Worm (Caenorhabditis elegans) whole organism, L3 larva: ENCODE measurements around the gene acl-2.

Experiments used
- R02D3.7 ChIP-seq: fragments of 150-350 bp; optimal IDR thresholded peaks from 2 replicates; lab custom pipeline; 2014; ENCODE audit warnings: missing biosample characterization, missing genetic modification characterization
- ZK546.5 ChIP-seq: sonication (generic microtip); optimal IDR thresholded peaks from 2 replicates; lab custom pipeline; 2017; ENCODE audit warnings: missing biosample characterization, missing genetic modification characterization
- aly-2 ChIP-seq: fragments of 150-350 bp; optimal IDR thresholded peaks from 2 replicates; lab custom pipeline; 2014; ENCODE audit warnings: missing biosample characterization, missing genetic modification characterization
- ceh-16 ChIP-seq: sonication (generic microtip); optimal IDR thresholded peaks from 2 replicates; lab custom pipeline; 2017; ENCODE audit warnings: missing biosample characterization, missing genetic modification characterization
- ceh-28 ChIP-seq: fragments of 150-350 bp; optimal IDR thresholded peaks from 2 replicates; lab custom pipeline; 2014; ENCODE audit warnings: missing biosample characterization, missing genetic modification reagents, missing genetic modification characterization
- ceh-82 ChIP-seq: fragments of 150-350 bp; optimal IDR thresholded peaks from 2 replicates; lab custom pipeline; 2014; ENCODE audit warnings: missing biosample characterization, missing genetic modification characterization
- ceh-9 ChIP-seq: sonication (generic microtip); optimal IDR thresholded peaks from 2 replicates; lab custom pipeline; 2018; ENCODE audit warnings: missing biosample characterization, missing genetic modification characterization
- daf-12 ChIP-seq: fragments of 150-350 bp; optimal IDR thresholded peaks from 2 replicates; lab custom pipeline; 2014; ENCODE audit warnings: missing biosample characterization, missing genetic modification reagents, missing genetic modification characterization
- egl-27 ChIP-seq: sonication (generic microtip); optimal IDR thresholded peaks from 4 replicates; lab custom pipeline; 2017; ENCODE audit warnings: missing biosample characterization, missing genetic modification reagents, missing genetic modification characterization
- egl-5 ChIP-seq: fragments of 150-350 bp; optimal IDR thresholded peaks from 2 replicates; lab custom pipeline; 2017; ENCODE audit warnings: missing biosample characterization, missing genetic modification reagents, missing genetic modification characterization, inconsistent platforms
- elt-1 ChIP-seq: fragments of 150-350 bp; optimal IDR thresholded peaks from 2 replicates; lab custom pipeline; 2014; ENCODE audit warnings: missing biosample characterization, missing genetic modification characterization
- elt-2 ChIP-seq: sonication (generic microtip); optimal IDR thresholded peaks from 2 replicates; lab custom pipeline; 2016; ENCODE audit warnings: missing genetic modification reagents, mild to moderate bottlenecking, missing genetic modification characterization, missing compliant biosample characterization
- elt-3 ChIP-seq, 3 experiments: fragments of 150-350 bp in 1 of 3; sonication (generic microtip) in 2 of 3; optimal IDR thresholded peaks; 2 replicates in 2 of 3; 4 replicates in 1 of 3; lab custom pipeline; 2014 to 2017; ENCODE audit warnings: missing biosample characterization in 3 of 3, missing genetic modification characterization in 3 of 3
- eor-1 ChIP-seq, 2 experiments: fragments of 150-350 bp; optimal IDR thresholded peaks; 2 replicates each; lab custom pipeline; 2014 to 2018; ENCODE audit warnings: missing biosample characterization in 2 of 2, missing genetic modification characterization in 2 of 2
- fkh-10 ChIP-seq: sonication (generic microtip); optimal IDR thresholded peaks from 2 replicates; lab custom pipeline; 2017; ENCODE audit warnings: missing biosample characterization, missing genetic modification reagents, missing genetic modification characterization
- fkh-2 ChIP-seq: fragments of 150-350 bp; optimal IDR thresholded peaks from 2 replicates; lab custom pipeline; 2014; ENCODE audit warnings: missing biosample characterization, missing genetic modification reagents, missing genetic modification characterization
- fos-1 ChIP-seq: fragments of 150-350 bp; optimal IDR thresholded peaks from 2 replicates; lab custom pipeline; 2014; ENCODE audit warnings: missing biosample characterization, missing genetic modification characterization
- hmg-11 ChIP-seq: sonication (generic microtip); optimal IDR thresholded peaks from 2 replicates; lab custom pipeline; 2016; ENCODE audit warnings: missing genetic modification characterization, missing compliant biosample characterization
- jun-1 ChIP-seq: fragments of 150-350 bp; optimal IDR thresholded peaks from 2 replicates; lab custom pipeline; 2014; ENCODE audit warnings: missing biosample characterization, missing genetic modification reagents, missing genetic modification characterization
- lin-15B ChIP-seq: fragments of 150-350 bp; optimal IDR thresholded peaks from 2 replicates; lab custom pipeline; 2014; ENCODE audit warnings: missing biosample characterization, missing genetic modification characterization
- lin-39 ChIP-seq: fragments of 150-350 bp; optimal IDR thresholded peaks from 2 replicates; lab custom pipeline; 2018; ENCODE audit warnings: missing biosample characterization, missing genetic modification reagents, missing genetic modification characterization
- lsy-12 ChIP-seq: sonication (generic microtip); optimal IDR thresholded peaks from 2 replicates; lab custom pipeline; 2016; ENCODE audit warnings: mild to moderate bottlenecking, missing genetic modification characterization, missing compliant biosample characterization
- mdl-1 ChIP-seq: fragments of 150-350 bp; optimal IDR thresholded peaks from 2 replicates; lab custom pipeline; 2014; ENCODE audit warnings: missing biosample characterization, missing genetic modification characterization
- mml-1 ChIP-seq: fragments of 150-350 bp; sonication (generic microtip); optimal IDR thresholded peaks from 3 replicates; lab custom pipeline; 2014; ENCODE audit warnings: missing biosample characterization, missing genetic modification characterization
- nhr-12 ChIP-seq: fragments of 150-350 bp; optimal IDR thresholded peaks from 2 replicates; lab custom pipeline; 2014; ENCODE audit warnings: missing biosample characterization, missing genetic modification characterization
- nhr-23 ChIP-seq: fragments of 150-350 bp; optimal IDR thresholded peaks from 2 replicates; lab custom pipeline; 2014; ENCODE audit warnings: missing biosample characterization, missing genetic modification reagents, missing genetic modification characterization
- nhr-237 ChIP-seq: fragments of 150-350 bp; optimal IDR thresholded peaks from 2 replicates; lab custom pipeline; 2014; ENCODE audit warnings: missing biosample characterization, missing genetic modification characterization
- nhr-25 ChIP-seq: sonication (generic microtip); optimal IDR thresholded peaks from 2 replicates; lab custom pipeline; 2017; ENCODE audit warnings: missing biosample characterization, missing genetic modification characterization
- nhr-28 ChIP-seq: fragments of 150-350 bp; optimal IDR thresholded peaks from 2 replicates; lab custom pipeline; 2014; ENCODE audit warnings: missing biosample characterization, missing genetic modification characterization
- nhr-43 ChIP-seq: sonication (generic microtip); optimal IDR thresholded peaks from 2 replicates; lab custom pipeline; 2016; ENCODE audit warnings: mild to moderate bottlenecking, missing genetic modification characterization, missing compliant biosample characterization; ENCODE audit not compliant: poor library complexity, severe bottlenecking
- nhr-67 ChIP-seq: fragments of 150-350 bp; optimal IDR thresholded peaks from 2 replicates; lab custom pipeline; 2014; ENCODE audit warnings: missing biosample characterization, missing genetic modification characterization
- nhr-76 ChIP-seq: fragments of 150-350 bp; sonication (generic microtip); optimal IDR thresholded peaks from 5 replicates; lab custom pipeline; 2014; ENCODE audit warnings: missing biosample characterization, missing genetic modification characterization
- nhr-77 ChIP-seq: fragments of 150-350 bp; optimal IDR thresholded peaks from 2 replicates; lab custom pipeline; 2014; ENCODE audit warnings: missing biosample characterization, missing genetic modification characterization
- pha-4 ChIP-seq: fragments of 150-350 bp; optimal IDR thresholded peaks from 2 replicates; lab custom pipeline; 2014; ENCODE audit warnings: missing biosample characterization, missing genetic modification reagents, missing genetic modification characterization
- pqm-1 ChIP-seq: fragments of 150-350 bp; optimal IDR thresholded peaks from 2 replicates; lab custom pipeline; 2017; ENCODE audit warnings: missing biosample characterization, missing genetic modification characterization, inconsistent platforms
- sea-2 ChIP-seq: fragments of 150-350 bp; sonication (generic microtip); optimal IDR thresholded peaks from 4 replicates; lab custom pipeline; 2014; ENCODE audit warnings: missing biosample characterization, missing genetic modification reagents, missing genetic modification characterization
- snpc-4 ChIP-seq: fragments of 150-350 bp; optimal IDR thresholded peaks from 2 replicates; lab custom pipeline; 2014; ENCODE audit warnings: missing biosample characterization, missing genetic modification characterization
- tbx-2 ChIP-seq: sonication (generic microtip); optimal IDR thresholded peaks from 2 replicates; lab custom pipeline; 2016; ENCODE audit warnings: mild to moderate bottlenecking, missing genetic modification characterization, missing compliant biosample characterization
- unc-39 ChIP-seq: sonication (generic microtip); optimal IDR thresholded peaks from 4 replicates; lab custom pipeline; 2017; ENCODE audit warnings: missing biosample characterization, missing genetic modification characterization
- unc-62 ChIP-seq: fragments of 150-350 bp; sonication (generic microtip); optimal IDR thresholded peaks from 4 replicates; lab custom pipeline; 2014; ENCODE audit warnings: missing biosample characterization, missing genetic modification reagents, missing genetic modification characterization
- zag-1 ChIP-seq: fragments of 150-350 bp; optimal IDR thresholded peaks from 2 replicates; lab custom pipeline; 2014; ENCODE audit warnings: missing biosample characterization, missing genetic modification characterization
- ztf-4 ChIP-seq: fragments of 150-350 bp; optimal IDR thresholded peaks from 2 replicates; lab custom pipeline; 2014; ENCODE audit warnings: missing biosample characterization, missing genetic modification characterization

Gene acl-2

DNA sequence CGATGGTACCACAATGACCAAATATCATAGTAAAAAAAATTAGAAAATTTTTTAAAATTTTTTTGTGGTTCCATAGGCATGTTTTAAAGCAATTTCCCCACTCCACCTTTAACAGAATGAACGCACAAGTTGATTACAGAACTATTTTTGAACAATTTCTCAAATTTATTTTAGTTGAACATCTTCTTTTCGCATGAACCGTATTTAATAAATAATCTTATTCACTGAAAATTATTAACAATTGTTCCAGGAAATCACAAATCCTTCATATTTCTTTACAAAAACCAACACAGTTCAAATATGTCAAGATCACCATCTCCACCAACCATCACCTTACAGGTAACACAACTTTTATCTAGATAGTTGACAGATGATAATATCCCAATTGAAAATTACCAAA lies 19.3 kb downstream of the acl-2 start, which contains the start of gene lea-1:
Gene lea-1 (plus strand): TSS at position 301 of the 400 bp plus-strand sequence.
- TF ChIP-seq mml-1 (tag; lab: Kevin White, UChicago) (no peak), ceh-82 (tag; lab: Kevin White, UChicago) (no peak), nhr-25 (tag; lab: Kevin White, UChicago) (no peak), sea-2 (no peak), ceh-9 (tag; lab: Kevin White, UChicago) (no peak)

DNA sequence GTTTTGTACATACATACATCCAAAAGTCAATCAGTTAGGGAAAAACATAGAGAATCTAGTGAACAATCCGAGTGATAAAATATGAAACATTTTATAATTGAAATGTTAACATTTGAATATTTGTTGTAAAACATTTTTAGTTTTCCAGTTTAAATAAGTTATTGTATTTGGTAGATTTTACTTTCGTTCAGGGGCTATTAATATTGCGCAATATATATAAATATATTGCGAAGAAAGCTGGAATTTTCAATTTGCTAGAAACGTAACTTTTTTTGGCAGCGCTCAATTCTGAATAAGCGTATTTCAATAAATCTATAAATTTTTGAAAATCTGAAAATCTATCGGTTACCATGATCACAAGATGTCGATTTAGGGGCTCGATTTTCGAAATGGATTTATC lies 23.4 kb downstream of the acl-2 start:
- no peak for TF ChIP-seq sea-2
- TF ChIP-seq pha-4 (tag; lab: Kevin White, UChicago): peak; percentile 2
- TF ChIP-seq, all 47 proteins: peak for 1

DNA sequence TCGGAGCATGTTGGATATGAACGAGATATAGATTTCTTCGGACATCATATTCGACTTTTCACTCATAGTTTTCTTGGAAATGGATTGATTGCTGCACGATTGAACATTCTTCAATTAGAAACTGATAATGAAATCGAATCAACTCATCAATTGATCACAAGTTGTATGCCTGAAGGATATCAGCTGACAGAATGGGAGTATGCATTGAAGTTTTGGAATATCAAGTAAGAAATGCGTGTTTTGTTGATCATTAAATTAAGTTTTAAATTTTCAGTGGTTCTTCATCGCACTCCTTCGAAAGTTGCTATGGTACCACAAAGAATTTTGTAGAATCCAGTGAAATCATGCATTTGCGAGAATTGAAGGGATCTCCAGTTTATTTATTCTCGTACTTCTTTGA lies 24.5 kb downstream of the acl-2 start:
- no peak for TF ChIP-seq tbx-2 (tag; lab: Kevin White, UChicago)
- no peak for TF ChIP-seq nhr-77 (tag; lab: Kevin White, UChicago)
- no peak for TF ChIP-seq elt-3 (tag; optimal IDR thresholded peaks at IDR 0.05; lab: Kevin White, UChicago)
- TF ChIP-seq lsy-12 (tag; lab: Kevin White, UChicago): no peak

DNA sequence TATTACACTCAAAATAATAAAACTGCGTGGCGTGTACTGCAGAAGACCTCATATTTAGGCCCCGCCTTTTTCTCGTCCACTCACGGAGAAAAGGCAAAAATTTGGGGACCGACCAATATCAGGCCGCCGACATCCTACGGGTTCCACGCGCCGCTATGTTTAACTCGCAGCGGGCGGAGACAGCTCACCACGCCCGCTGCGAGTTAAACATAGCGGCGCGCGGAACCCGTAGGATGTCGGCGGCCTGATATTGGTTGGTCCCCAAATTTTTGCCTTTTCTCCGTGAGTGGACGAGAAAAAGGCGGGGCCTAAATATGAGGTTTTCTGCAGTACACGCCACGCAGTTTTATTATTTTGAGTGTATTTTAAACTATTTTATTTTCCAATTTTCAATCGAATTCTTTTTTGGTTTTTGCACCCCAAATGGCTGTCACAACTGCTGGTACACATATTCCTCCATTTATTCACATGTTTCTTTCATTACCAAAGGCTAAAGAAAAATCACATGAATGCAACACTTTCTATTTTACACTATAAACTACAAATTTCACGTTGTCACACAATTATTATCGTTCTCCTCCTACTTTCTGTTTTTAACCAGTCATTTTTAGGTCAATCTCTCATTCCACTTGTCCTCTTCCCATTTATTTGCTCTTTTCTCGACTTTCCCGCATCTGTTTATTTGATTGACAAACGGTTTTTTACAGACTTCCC lies 26.7 kb downstream of the acl-2 start, which contains the start of gene uda-1:
Gene uda-1 (plus strand): TSS at position 708 of the 714 bp plus-strand sequence.
- peak; percentile 53 for TF ChIP-seq pha-4 (tag; lab: Kevin White, UChicago)

DNA sequence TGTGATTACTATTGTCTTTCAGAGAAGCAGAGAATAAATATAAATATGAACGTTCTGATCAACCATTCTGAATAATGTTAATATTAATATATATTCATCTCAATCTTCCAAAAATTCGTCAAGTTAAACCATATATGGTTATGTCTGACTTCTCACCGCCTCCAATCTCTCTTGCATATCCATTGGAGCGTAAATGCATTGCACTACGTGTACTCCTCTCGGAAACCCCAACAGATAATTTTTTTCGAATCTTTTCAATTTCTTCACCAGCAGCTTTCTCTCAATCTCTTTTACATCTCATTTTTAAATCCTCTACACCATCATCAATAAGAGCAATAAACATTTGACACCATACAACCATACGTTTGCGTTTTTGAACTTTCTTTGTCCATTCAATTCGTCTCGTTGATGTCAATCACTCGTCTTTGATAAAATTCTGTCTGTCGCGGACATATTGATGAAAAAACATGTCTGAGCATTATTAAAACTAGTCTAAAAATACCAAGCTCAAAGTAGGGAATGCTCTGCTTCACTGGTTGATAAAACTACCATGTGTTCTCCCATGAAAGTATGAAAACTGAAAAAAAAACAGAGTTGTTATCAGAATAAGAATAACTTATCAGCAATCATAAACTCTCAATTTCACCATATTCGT lies 27.4 kb downstream of the acl-2 start:
- TF ChIP-seq nhr-28 (tag; lab: Kevin White, UChicago) (no peak), nhr-12 (tag; lab: Kevin White, UChicago) (no peak), pha-4 (tag; lab: Kevin White, UChicago) (peak; percentile 76), fkh-2 (tag; lab: Kevin White, UChicago) (no peak), nhr-237 (tag; lab: Kevin White, UChicago) (no peak), ZK546.5 (tag; lab: Kevin White, UChicago) (no peak), zag-1 (tag; lab: Kevin White, UChicago) (no peak), fkh-10 (GFP tag; lab: Kevin White, UChicago) (no peak), nhr-77 (tag; lab: Kevin White, UChicago) (no peak), R02D3.7 (tag; lab: Kevin White, UChicago) (no peak), unc-62 (GFP tag; lab: Kevin White, UChicago) (no peak), ceh-82 (tag; lab: Kevin White, UChicago) (no peak), lin-15B (tag; lab: Kevin White, UChicago) (peak; percentile 73), nhr-76 (tag; lab: Kevin White, UChicago) (no peak), fos-1 (tag; lab: Kevin White, UChicago) (no peak), ceh-28 (tag; lab: Kevin White, UChicago) (no peak), egl-27 (tag; lab: Kevin White, UChicago) (no peak), eor-1 (tag; optimal IDR thresholded peaks at IDR 0.05; lab: Kevin White, UChicago) (no peak), egl-5 (tag; lab: Kevin White, UChicago) (no peak), nhr-23 (tag; lab: Kevin White, UChicago) (peak; percentile 44), ceh-9 (tag; lab: Kevin White, UChicago) (no peak), pqm-1 (tag; lab: Kevin White, UChicago) (peak; percentile 50), elt-1 (tag; lab: Kevin White, UChicago) (no peak), lsy-12 (tag; lab: Kevin White, UChicago) (no peak), jun-1 (tag; lab: Kevin White, UChicago) (peak; percentile 8), nhr-25 (tag; lab: Kevin White, UChicago) (peak; percentile 41), mdl-1 (tag; lab: Kevin White, UChicago) (no peak), sea-2 (no peak), daf-12 (tag; lab: Kevin White, UChicago) (no peak), aly-2 (no peak), hmg-11 (peak; percentile 57), unc-39 (tag; lab: Kevin White, UChicago) (no peak), nhr-67 (no peak), elt-3 (tag; optimal IDR thresholded peaks at IDR 0.05; lab: Kevin White, UChicago) (no peak), ztf-4 (no peak), ceh-16 (tag; lab: Kevin White, UChicago) (no peak), mml-1 (tag; lab: Kevin White, UChicago) (no peak), lin-39 (tag; lab: Kevin White, UChicago) (peak; percentile 38), elt-2 (peak; percentile 79), snpc-4 (peak; percentile 42), nhr-43 (tag; lab: Kevin White, UChicago) (peak; percentile 52)
